Fruit fly (Drosophila melanogaster) whole organism, embryonic: Measurements from ENCODE around the gene Frmd5.

Experiments used
- Ada2b ChIP-seq: fragments of 200-800 bp; sonication (Bioruptor generic); IDR thresholded peaks from 2 replicates; pipeline ENCODE4 v1.3.6; 2022; ENCODE audit warnings: missing biosample characterization, missing genetic modification characterization
- Asciz ChIP-seq: fragments of 200-800 bp; sonication (Bioruptor generic); optimal IDR thresholded peaks from 2 replicates; lab custom pipeline; 2017; ENCODE audit warnings: missing biosample characterization, mild to moderate bottlenecking, missing genetic modification characterization, missing genetic modification reagents
- CG10462 ChIP-seq: fragments of 200-800 bp; sonication (Bioruptor generic); optimal IDR thresholded peaks from 2 replicates; lab custom pipeline; 2016; ENCODE audit warnings: missing biosample characterization, missing genetic modification characterization
- CG11093 ChIP-seq: fragments of 200-800 bp; sonication (Bioruptor generic); IDR thresholded peaks from 3 replicates; pipeline ENCODE4 v1.3.6; 2022; ENCODE audit warnings: missing biosample characterization, missing genetic modification characterization
- CG11504 ChIP-seq: fragments of 200-800 bp; sonication (Bioruptor generic); optimal IDR thresholded peaks from 3 replicates; lab custom pipeline; 2019; ENCODE audit warnings: missing biosample characterization, mild to moderate bottlenecking, missing genetic modification characterization, moderate library complexity
- CG11560 ChIP-seq: fragments of 200-800 bp; sonication (Bioruptor generic); IDR thresholded peaks from 3 replicates; pipeline ENCODE4 v1.3.6; 2022; ENCODE audit warnings: missing biosample characterization, missing genetic modification characterization
- CG13287 ChIP-seq: fragments of 200-800 bp; sonication (Bioruptor generic); IDR thresholded peaks from 2 replicates; pipeline ENCODE4 v1.3.6; 2022; ENCODE audit warnings: missing biosample characterization, missing genetic modification characterization; ENCODE audit not compliant: partially characterized antibody
- CG13775 ChIP-seq: fragments of 200-800 bp; sonication (Bioruptor generic); optimal IDR thresholded peaks from 3 replicates; lab custom pipeline; 2017; ENCODE audit warnings: missing biosample characterization, mild to moderate bottlenecking, missing genetic modification characterization
- CG14710 ChIP-seq: fragments of 200-800 bp; sonication (Bioruptor generic); optimal IDR thresholded peaks from 3 replicates; lab custom pipeline; 2019; ENCODE audit warnings: missing biosample characterization, mild to moderate bottlenecking, missing genetic modification characterization, moderate library complexity
- CG15011 ChIP-seq: fragments of 200-800 bp; sonication (Bioruptor generic); optimal IDR thresholded peaks from 3 replicates; lab custom pipeline; 2018; ENCODE audit warnings: missing biosample characterization, mild to moderate bottlenecking, missing genetic modification characterization
- CG1602 ChIP-seq: fragments of 200-800 bp; sonication (Bioruptor generic); optimal IDR thresholded peaks from 3 replicates; lab custom pipeline; 2016; ENCODE audit warnings: missing biosample characterization, missing genetic modification characterization
- CG17361 ChIP-seq: fragments of 200-800 bp; sonication (Bioruptor generic); IDR thresholded peaks from 3 replicates; pipeline ENCODE4 v1.3.6; 2022; ENCODE audit warnings: missing biosample characterization, missing genetic modification characterization
- CG17385 ChIP-seq: fragments of 200-800 bp; sonication (Bioruptor generic); optimal IDR thresholded peaks from 3 replicates; lab custom pipeline; 2018; ENCODE audit warnings: missing biosample characterization, mild to moderate bottlenecking, missing genetic modification characterization
- CG17568 ChIP-seq: fragments of 200-800 bp; sonication (Bioruptor generic); optimal IDR thresholded peaks from 2 replicates; lab custom pipeline; 2018; ENCODE audit warnings: missing biosample characterization, mild to moderate bottlenecking, missing genetic modification characterization, moderate library complexity
- CG2120 ChIP-seq: fragments of 200-800 bp; sonication (Bioruptor generic); optimal IDR thresholded peaks from 3 replicates; lab custom pipeline; 2016; ENCODE audit warnings: missing biosample characterization, missing genetic modification characterization
- CG34376 ChIP-seq: fragments of 200-800 bp; sonication (Bioruptor generic); optimal IDR thresholded peaks from 2 replicates; lab custom pipeline; 2018; ENCODE audit warnings: missing biosample characterization, mild to moderate bottlenecking, missing genetic modification characterization
- CG3838 ChIP-seq: fragments of 200-800 bp; sonication (Bioruptor generic); optimal IDR thresholded peaks from 3 replicates; lab custom pipeline; 2016; ENCODE audit warnings: missing biosample characterization, missing genetic modification characterization
- CG4707 ChIP-seq: fragments of 200-800 bp; sonication (Bioruptor generic); optimal IDR thresholded peaks from 2 replicates; lab custom pipeline; 2018; ENCODE audit warnings: missing biosample characterization, mild to moderate bottlenecking, missing genetic modification characterization, moderate library complexity
- CG6791 ChIP-seq: fragments of 200-800 bp; sonication (Bioruptor generic); IDR thresholded peaks from 3 replicates; pipeline ENCODE4 v1.3.6; 2022; ENCODE audit warnings: missing biosample characterization, missing genetic modification characterization; ENCODE audit not compliant: partially characterized antibody
- CG6813 ChIP-seq: fragments of 200-800 bp; sonication (Bioruptor generic); optimal IDR thresholded peaks from 2 replicates; lab custom pipeline; 2017; ENCODE audit warnings: missing biosample characterization, missing genetic modification characterization, mild to moderate bottlenecking, moderate library complexity, missing genetic modification reagents
- CG9727 ChIP-seq: fragments of 200-800 bp; sonication (Bioruptor generic); optimal IDR thresholded peaks from 3 replicates; lab custom pipeline; 2017; ENCODE audit warnings: missing biosample characterization, mild to moderate bottlenecking, missing genetic modification characterization
- CG9876 ChIP-seq: fragments of 200-800 bp; sonication (Bioruptor generic); optimal IDR thresholded peaks from 2 replicates; lab custom pipeline; 2016; ENCODE audit warnings: missing biosample characterization, missing genetic modification characterization
- D19A ChIP-seq: fragments of 200-800 bp; optimal IDR thresholded peaks from 3 replicates; lab custom pipeline; 2019; ENCODE audit warnings: missing biosample characterization, mild to moderate bottlenecking, missing genetic modification characterization, moderate library complexity
- Dp ChIP-seq: fragments of 200-800 bp; sonication (Bioruptor generic); optimal IDR thresholded peaks from 2 replicates; lab custom pipeline; 2018; ENCODE audit warnings: missing biosample characterization, mild to moderate bottlenecking, missing genetic modification characterization, moderate library complexity
- Fer3 ChIP-seq: fragments of 200-800 bp; sonication (Bioruptor generic); optimal IDR thresholded peaks from 2 replicates; lab custom pipeline; 2018; ENCODE audit warnings: missing biosample characterization, mild to moderate bottlenecking, missing genetic modification characterization, moderate library complexity
- Gsc ChIP-seq: fragments of 200-800 bp; sonication (Bioruptor generic); IDR thresholded peaks from 2 replicates; pipeline ENCODE4 v1.3.6; 2022; ENCODE audit warnings: missing biosample characterization, missing genetic modification characterization
- HLH4C ChIP-seq: fragments of 200-800 bp; sonication (Bioruptor generic); IDR thresholded peaks from 3 replicates; pipeline ENCODE4 v1.3.6; 2022; ENCODE audit warnings: missing biosample characterization, missing genetic modification characterization; ENCODE audit not compliant: partially characterized antibody
- Hey ChIP-seq: fragments of 200-800 bp; sonication (Bioruptor generic); optimal IDR thresholded peaks from 3 replicates; lab custom pipeline; 2018; ENCODE audit warnings: missing biosample characterization, mild to moderate bottlenecking, missing genetic modification characterization
- Mad ChIP-seq: fragments of 200-800 bp; sonication (Bioruptor generic); optimal IDR thresholded peaks from 2 replicates; lab custom pipeline; 2016; ENCODE audit warnings: missing biosample characterization, missing genetic modification characterization
- NK7.1 ChIP-seq: fragments of 200-800 bp; sonication (Bioruptor generic); optimal IDR thresholded peaks from 3 replicates; lab custom pipeline; 2016; ENCODE audit warnings: missing biosample characterization, missing genetic modification characterization
- Ravus ChIP-seq: fragments of 200-800 bp; sonication (Bioruptor generic); IDR thresholded peaks from 2 replicates; pipeline ENCODE4 v1.3.6; 2022; ENCODE audit warnings: missing biosample characterization, missing genetic modification characterization
- Taf1 ChIP-seq: fragments of 200-800 bp; sonication (Bioruptor generic); IDR thresholded peaks from 2 replicates; pipeline ENCODE4 v1.3.6; 2022; ENCODE audit warnings: missing biosample characterization, missing genetic modification characterization
- Tbp ChIP-seq: fragments of >200 bp; optimal IDR thresholded peaks from 2 replicates; lab custom pipeline; 2018; ENCODE audit warnings: missing biosample characterization, missing genetic modification characterization
- amos ChIP-seq: fragments of 200-800 bp; sonication (Bioruptor generic); IDR thresholded peaks from 2 replicates; pipeline ENCODE4 v1.3.6; 2022; ENCODE audit warnings: missing biosample characterization, missing genetic modification characterization; ENCODE audit not compliant: partially characterized antibody
- ash1 ChIP-seq: fragments of 200-800 bp; sonication (Bioruptor generic); optimal IDR thresholded peaks from 2 replicates; lab custom pipeline; 2018; ENCODE audit warnings: missing biosample characterization, mild to moderate bottlenecking, missing genetic modification characterization
- fd96Cb ChIP-seq: fragments of 200-800 bp; sonication (Bioruptor generic); optimal IDR thresholded peaks from 2 replicates; lab custom pipeline; 2018; ENCODE audit warnings: missing biosample characterization, mild to moderate bottlenecking, missing genetic modification characterization, moderate library complexity
- fru ChIP-seq: fragments of >200 bp; optimal IDR thresholded peaks from 2 replicates; lab custom pipeline; 2017
- ftz-f1 ChIP-seq: fragments of 200-800 bp; sonication (Bioruptor generic); optimal IDR thresholded peaks from 2 replicates; lab custom pipeline; 2016; ENCODE audit warnings: missing biosample characterization, missing genetic modification characterization
- h ChIP-seq: fragments of >200 bp; optimal IDR thresholded peaks from 2 replicates; lab custom pipeline; 2017
- knrl ChIP-seq: fragments of 200-800 bp; sonication (Bioruptor generic); IDR thresholded peaks from 3 replicates; pipeline ENCODE4 v1.3.6; 2022; ENCODE audit warnings: missing biosample characterization, missing genetic modification characterization; ENCODE audit not compliant: partially characterized antibody
- lov ChIP-seq, 2 experiments: fragments of 200-800 bp in 1 of 2; fragments of >200 bp in 1 of 2; sonication (Bioruptor generic) in 1 of 2; IDR thresholded peaks in 1 of 2; optimal IDR thresholded peaks in 1 of 2; 2 replicates in 1 of 2; 3 replicates in 1 of 2; pipeline versions ENCODE4 v1.3.6 to Lab custom; 2017 to 2022; ENCODE audit warnings: missing biosample characterization in 1 of 2, missing genetic modification characterization in 1 of 2
- onecut ChIP-seq: fragments of 200-800 bp; sonication (Bioruptor generic); IDR thresholded peaks from 2 replicates; pipeline ENCODE4 v1.3.6; 2022; ENCODE audit warnings: missing biosample characterization, missing genetic modification characterization
- ranshi ChIP-seq: fragments of 200-800 bp; sonication (Bioruptor generic); IDR thresholded peaks from 2 replicates; pipeline ENCODE4 v1.3.6; 2022; ENCODE audit warnings: missing biosample characterization, missing genetic modification characterization
- shn ChIP-seq: fragments of 200-800 bp; sonication (Bioruptor generic); optimal IDR thresholded peaks from 3 replicates; lab custom pipeline; 2016; ENCODE audit warnings: missing biosample characterization, missing genetic modification characterization
- sim ChIP-seq: fragments of 200-800 bp; sonication (Bioruptor generic); IDR thresholded peaks from 2 replicates; pipeline ENCODE4 v1.3.6; 2022; ENCODE audit warnings: missing biosample characterization, missing genetic modification characterization
- sima ChIP-seq: fragments of 200-800 bp; sonication (Bioruptor generic); optimal IDR thresholded peaks from 2 replicates; lab custom pipeline; 2016; ENCODE audit warnings: missing biosample characterization, missing genetic modification characterization
- sisA ChIP-seq: fragments of 200-800 bp; sonication (Bioruptor generic); IDR thresholded peaks from 2 replicates; pipeline ENCODE4 v1.3.6; 2022; ENCODE audit warnings: missing biosample characterization, missing genetic modification characterization
- tx ChIP-seq: fragments of 200-800 bp; sonication (Bioruptor generic); optimal IDR thresholded peaks from 2 replicates; lab custom pipeline; 2016; ENCODE audit warnings: missing biosample characterization, missing genetic modification characterization
- zfh1 ChIP-seq: fragments of 200-800 bp; sonication (Bioruptor generic); IDR thresholded peaks from 3 replicates; pipeline ENCODE4 v1.3.6; 2022; ENCODE audit warnings: missing biosample characterization, missing genetic modification characterization

The Frmd5 gene

DNA sequence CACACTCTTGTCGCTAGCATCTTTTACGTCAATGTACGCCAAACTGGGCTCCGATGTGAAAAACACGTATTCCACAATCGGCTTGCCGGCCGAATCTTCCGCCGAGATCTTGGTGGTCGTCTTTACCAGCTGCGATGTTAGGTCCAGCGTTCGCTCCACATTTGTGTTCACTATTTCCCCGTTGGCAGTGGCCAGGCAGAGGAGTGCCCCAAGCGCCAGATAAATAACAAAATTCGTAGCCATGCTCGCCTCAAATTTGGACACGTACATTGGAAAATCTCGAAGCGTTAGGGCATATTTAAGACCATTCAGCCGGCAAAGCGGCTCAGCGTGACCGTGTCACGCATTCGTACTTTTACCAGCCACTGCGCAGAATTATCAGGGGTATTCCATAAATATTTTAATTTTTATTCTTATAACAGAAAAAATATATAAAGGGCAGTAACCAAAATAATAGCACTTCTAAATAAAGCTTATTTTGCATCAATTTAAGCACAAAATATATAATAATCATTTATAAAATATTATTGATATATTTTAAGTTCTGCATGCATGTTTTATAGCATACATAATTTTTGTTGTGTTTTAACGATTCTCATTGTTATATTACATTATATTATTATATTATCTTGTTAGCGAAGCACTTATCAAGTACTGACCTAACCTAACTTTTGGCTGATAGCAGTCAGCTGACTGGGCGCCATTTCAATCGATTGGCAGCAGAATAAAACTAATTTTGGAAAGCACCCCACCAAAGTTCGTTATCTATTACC is 31.4 kb downstream of the Frmd5 start, which contains the start of the genes CG33303 and dpr19 (continued):
- no peak for TF ChIP-seq CG9876 (GFP tag; lab: Kevin White, UChicago)
- no peak for TF ChIP-seq lov (optimal IDR thresholded peaks at IDR 0.05; lab: Kevin White, UChicago)
- TF ChIP-seq lov (GFP tag; IDR thresholded peaks at IDR 0.05; lab: Robert Waterston, UW) = no peak
- no peak for TF ChIP-seq CG6791 (GFP tag; lab: Robert Waterston, UW)
- peak; percentile 52 for TF ChIP-seq CG1602 (GFP tag; lab: Kevin White, UChicago)
- no peak for TF ChIP-seq CG34376 (GFP tag; lab: Kevin White, UChicago)
- TF ChIP-seq onecut (GFP tag; lab: Robert Waterston, UW) = peak; percentile 89
- TF ChIP-seq ash1 (GFP tag; lab: Kevin White, UChicago) = no peak
- TF ChIP-seq Taf1 (GFP tag; lab: Robert Waterston, UW) = peak; percentile 20; the same call in 1 of the 2 replicates
- TF ChIP-seq shn (GFP tag; lab: Kevin White, UChicago) = no peak
- TF ChIP-seq Dp (GFP tag; lab: Kevin White, UChicago) = peak; percentile 30
- TF ChIP-seq CG13287 (GFP tag; lab: Robert Waterston, UW) = peak; percentile 35; the same call in 1 of the 2 replicates
- no peak for TF ChIP-seq knrl (GFP tag; lab: Robert Waterston, UW)
- TF ChIP-seq fru (lab: Kevin White, UChicago) = no peak
- no peak for TF ChIP-seq ftz-f1 (GFP tag; lab: Kevin White, UChicago)
- TF ChIP-seq zfh1 = 0 out of 3 replicates have a peak, but pooled peaks have one; percentile 31
- TF ChIP-seq D19A (tag; lab: Kevin White, UChicago) = peak; percentile 83
- no peak for TF ChIP-seq Mad (GFP tag; lab: Kevin White, UChicago)
- TF ChIP-seq Hey (tag; lab: Kevin White, UChicago) = no peak
- TF ChIP-seq CG17361 (GFP tag; lab: Robert Waterston, UW) = peak; percentile 86; the same call in 2 of the 3 replicates
- TF ChIP-seq CG2120 = peak; percentile 27
- peak; percentile 74 for TF ChIP-seq CG17385
- 0 out of 2 replicates have a peak, but pooled peaks have one; percentile 27 for TF ChIP-seq sisA (GFP tag; lab: Robert Waterston, UW)
- TF ChIP-seq fd96Cb (tag; lab: Kevin White, UChicago) = peak; percentile 66
- TF ChIP-seq CG4707 (GFP tag; lab: Kevin White, UChicago) = no peak
- TF ChIP-seq CG14710 (tag; lab: Kevin White, UChicago) = peak; percentile 90
- no peak for TF ChIP-seq sima
- TF ChIP-seq CG9727 = peak; percentile 83
- no peak for TF ChIP-seq CG17568 (GFP tag; lab: Kevin White, UChicago)
- TF ChIP-seq Gsc = no peak
- no peak for TF ChIP-seq CG3838 (GFP tag; lab: Kevin White, UChicago)
- peak; percentile 20 for TF ChIP-seq CG10462
- TF ChIP-seq Fer3 (tag; lab: Kevin White, UChicago) = peak; percentile 71
- TF ChIP-seq HLH4C = no peak
- TF ChIP-seq amos (GFP tag; lab: Robert Waterston, UW) = no peak; the same call in 1 of the 2 replicates
- peak; percentile 65 for TF ChIP-seq CG6813 (GFP tag; lab: Kevin White, UChicago)
- TF ChIP-seq sim (GFP tag; lab: Robert Waterston, UW) = 0 out of 2 replicates have a peak, but pooled peaks have one; percentile 45
- TF ChIP-seq Ada2b (GFP tag; lab: Robert Waterston, UW) = peak; percentile 42
- no peak for TF ChIP-seq tx (GFP tag; lab: Kevin White, UChicago)
- peak; percentile 85 for TF ChIP-seq CG11504 (tag; lab: Kevin White, UChicago)
- TF ChIP-seq Ravus (GFP tag; lab: Robert Waterston, UW) = no peak
- peak; percentile 49 for TF ChIP-seq CG15011 (GFP tag; lab: Kevin White, UChicago)
- no peak for TF ChIP-seq CG11560 (tag; lab: Robert Waterston, UW)
- TF ChIP-seq Tbp (GFP tag; lab: Kevin White, UChicago) = no peak
- TF ChIP-seq CG11093 (GFP tag; lab: Robert Waterston, UW) = no peak
- TF ChIP-seq Asciz = peak; percentile 9
- TF ChIP-seq h (lab: Kevin White, UChicago) = no peak
- TF ChIP-seq ranshi = 0 out of 2 replicates have a peak, but pooled peaks have one; percentile 33
- peak; percentile 71 for TF ChIP-seq CG13775 (GFP tag; lab: Kevin White, UChicago)
- TF ChIP-seq NK7.1 (GFP tag; lab: Kevin White, UChicago) = no peak
